Worm (Caenorhabditis elegans): Measurements from ENCODE around the gene T14B4.19.

DNA sequence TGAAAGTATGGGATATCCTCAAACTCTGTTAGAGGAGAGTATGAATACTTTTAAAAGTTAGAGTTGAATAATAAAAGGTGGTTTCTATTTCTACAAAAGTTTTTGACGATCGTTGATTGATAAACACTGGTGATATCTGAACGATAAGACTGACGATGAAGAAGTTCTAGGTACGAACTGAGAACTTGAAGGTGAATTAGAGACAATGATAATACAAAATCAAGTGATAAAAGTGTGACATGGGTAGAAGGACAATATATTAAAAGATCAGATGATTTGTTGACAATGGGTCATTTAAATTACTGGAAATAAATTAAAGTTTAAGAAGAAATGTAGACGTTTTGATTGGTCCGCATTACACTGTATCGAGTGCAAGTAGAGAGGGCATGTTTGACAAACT is 17.3 kb downstream of the T14B4.19 start, which contains the start of gene C18H9.5:
- TF ChIP-seq dao-5 (tag; optimal IDR thresholded peaks at IDR 0.05): no peak
- no peak for TF ChIP-seq him-1 (tag; optimal IDR thresholded peaks at IDR 0.05)
- TF ChIP-seq W03F9.2 (tag; optimal IDR thresholded peaks at IDR 0.05): no peak
